Fruit fly (Drosophila melanogaster) whole organism: ENCODE data around the gene noc.

Experiments
- CG8478 ChIP-seq: fragments of >200 bp; optimal IDR thresholded peaks from 2 replicates; lab custom pipeline; 2018; ENCODE audit warnings: inconsistent platforms
- Dll ChIP-seq: fragments of >200 bp; optimal IDR thresholded peaks from 2 replicates; lab custom pipeline; 2017
- EcR ChIP-seq, 2 experiments: fragments of >200 bp; optimal IDR thresholded peaks; 2 replicates each; lab custom pipeline; 2017; ENCODE audit warnings: missing biosample characterization in 2 of 2, missing genetic modification characterization in 2 of 2, missing genetic modification reagents in 2 of 2
- pan ChIP-seq: fragments of >200 bp; optimal IDR thresholded peaks from 2 replicates; lab custom pipeline; 2017
- psq ChIP-seq: fragments of >200 bp; optimal IDR thresholded peaks from 2 replicates; lab custom pipeline; 2017
- usp ChIP-seq: fragments of >200 bp; optimal IDR thresholded peaks from 2 replicates; lab custom pipeline; 2017; ENCODE audit warnings: missing biosample characterization, missing genetic modification characterization, mixed read lengths

DNA sequence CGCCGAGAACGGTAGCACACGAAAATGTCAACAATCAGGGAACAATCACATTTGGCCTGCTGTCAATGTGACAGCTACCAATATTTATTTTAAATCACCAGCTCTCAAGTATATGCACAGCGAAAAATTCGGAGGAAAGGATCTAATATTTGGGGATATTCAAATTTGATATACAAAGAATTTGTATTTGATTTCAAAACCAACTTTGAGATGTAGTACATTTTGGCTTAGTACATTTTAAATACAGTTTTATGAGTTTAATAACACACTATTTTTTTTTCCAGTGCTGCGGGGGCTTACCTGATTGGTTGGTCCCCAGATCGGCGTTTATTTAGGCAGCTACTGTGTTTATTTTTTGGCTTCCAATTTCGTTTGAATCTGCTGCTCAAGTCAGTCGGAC is 29.6 kb upstream of the noc start:
- TF ChIP-seq usp (no peak), Dll (lab: Kevin White, UChicago) (no peak), CG8478 (lab: Kevin White, UChicago) (no peak), psq (lab: Kevin White, UChicago) (no peak), pan (no peak), EcR (GFP tag; optimal IDR thresholded peaks at IDR 0.05; lab: Kevin White, UChicago) (no peak)
